Worm (Caenorhabditis elegans) whole organism, L4/young adult: ENCODE results near the gene cyp-33E2.

ENCODE experiments used
- W03F9.2 ChIP-seq: fragments of 150-350 bp; optimal IDR thresholded peaks from 2 replicates; lab custom pipeline; 2014; ENCODE audit warnings: missing biosample characterization, missing genetic modification characterization
- dao-5 ChIP-seq: sonication (generic microtip); optimal IDR thresholded peaks from 2 replicates; lab custom pipeline; 2016; ENCODE audit warnings: missing genotype, missing genetic modification characterization, moderate library complexity, missing compliant biosample characterization
- him-1 ChIP-seq: sonication (generic microtip); optimal IDR thresholded peaks from 2 replicates; lab custom pipeline; 2016; ENCODE audit warnings: missing genotype, missing genetic modification reagents, missing genetic modification characterization, missing compliant biosample characterization

- TF ChIP-seq dao-5 (tag; lab: Kevin White, UChicago) (no peak), him-1 (no peak), W03F9.2 (tag; lab: Kevin White, UChicago) (no peak)
Measured at ce11 chrIV:8617047-8617446, 4.9 kb downstream of the cyp-33E2 start, which contains the start of the genes F42A9.7 and F42A9.3.
